Worm (Caenorhabditis elegans): ENCODE data around the gene sup-10.

Gene sup-10

DNA sequence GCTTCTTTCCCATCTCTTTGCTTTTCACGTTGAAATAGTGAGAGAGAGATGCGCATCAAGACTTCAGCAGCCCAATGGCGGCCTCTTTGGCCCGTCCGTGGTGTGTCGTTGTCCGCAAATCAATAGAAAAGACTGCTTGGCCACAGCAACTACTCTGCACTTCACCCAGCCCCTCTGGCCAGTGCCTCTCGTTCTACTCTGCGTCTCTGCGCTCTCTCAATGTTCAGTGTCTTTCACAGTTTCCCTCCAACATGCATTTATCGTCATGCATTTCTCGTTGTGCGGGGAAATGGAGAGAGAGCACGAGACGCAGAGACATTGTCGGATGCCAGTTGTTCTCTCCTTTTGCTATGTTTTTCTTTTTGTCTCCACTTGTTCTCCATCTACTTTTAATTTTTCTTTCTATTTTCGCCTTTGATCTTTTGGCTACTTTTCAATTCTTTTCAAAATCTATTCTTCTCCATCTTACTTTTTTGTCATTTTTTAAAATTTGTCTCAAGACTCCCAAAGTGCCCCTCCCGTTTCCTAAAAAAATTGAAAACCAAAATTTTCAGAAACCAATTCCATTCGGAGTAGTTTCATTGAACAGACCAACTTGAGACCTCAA, 14.5 kb upstream of the sup-10 start, which contains the start of gene nhr-1 (continued):
- TF ChIP-seq sptf-2 (GFP tag; optimal IDR thresholded peaks at IDR 0.05) (peak; percentile 28), ztf-22 (GFP tag; optimal IDR thresholded peaks at IDR 0.05) (peak; percentile 59), gei-17 (GFP tag; optimal IDR thresholded peaks at IDR 0.05) (peak; percentile 57), Y53F4B.3 (GFP tag; IDR thresholded peaks at IDR 0.05) (no peak), lin-54 (GFP tag; optimal IDR thresholded peaks at IDR 0.05) (peak; percentile 16), madf-10 (tag; optimal IDR thresholded peaks at IDR 0.05) (peak; percentile 42), zfh-2 (GFP tag; conservative IDR thresholded peaks at IDR 0.05) (peak; percentile 96), rcor-1 (GFP tag; IDR thresholded peaks at IDR 0.05) (peak; percentile 38; the same call in 1 of the 2 replicates)

ce11 chrX:17514422-17514821, 13.7 kb upstream of the sup-10 start:
- 0 out of 2 replicates have a peak, but pooled peaks have one; percentile 13 for TF ChIP-seq cebp-1 (GFP tag; IDR thresholded peaks at IDR 0.05)
- peak; percentile 74 for TF ChIP-seq cebp-1 (tag; optimal IDR thresholded peaks at IDR 0.05)
- TF ChIP-seq pha-4 (tag; optimal IDR thresholded peaks at IDR 0.05) = peak; percentile 41
- no peak for TF ChIP-seq ceh-40 (GFP tag; IDR thresholded peaks at IDR 0.05)

DNA sequence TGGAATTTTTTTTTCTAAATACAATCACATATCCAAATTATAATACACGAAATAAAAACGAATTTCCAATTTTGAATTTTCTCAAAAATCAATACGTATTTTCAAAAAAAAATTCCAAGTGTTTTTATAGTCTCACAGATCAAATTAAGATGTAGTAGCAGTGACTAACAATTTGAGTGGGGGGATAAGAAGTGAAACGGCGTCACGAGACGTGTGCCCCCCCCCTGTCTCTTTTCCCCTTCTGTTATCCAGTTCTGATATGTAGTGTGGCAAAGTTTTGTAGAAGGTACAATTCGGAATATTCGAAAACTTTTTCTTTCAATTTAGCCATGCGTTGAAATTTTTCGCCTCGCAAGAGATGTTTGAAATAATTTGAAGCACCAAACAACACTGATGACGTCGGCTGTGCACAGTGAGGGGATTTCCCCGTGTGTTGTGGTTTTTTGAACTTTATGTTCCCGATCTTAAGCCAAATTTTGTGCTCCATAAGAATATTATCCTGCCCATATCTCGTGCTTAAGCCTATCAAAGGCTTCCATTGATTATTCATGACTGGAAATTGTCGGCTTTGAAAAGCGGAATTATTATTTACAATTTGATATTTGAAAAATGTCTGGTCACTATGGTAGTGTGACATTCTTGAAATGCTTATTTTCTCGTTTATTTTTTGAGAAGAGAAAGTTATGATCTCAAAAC, 12.8 kb upstream of the sup-10 start:
- no peak for TF ChIP-seq attf-3 (GFP tag; conservative IDR thresholded peaks at IDR 0.05)
- TF ChIP-seq mcd-1 (GFP tag; IDR thresholded peaks at IDR 0.05) = no peak
- no peak for TF ChIP-seq chd-7 (tag; optimal IDR thresholded peaks at IDR 0.05)
- TF ChIP-seq mes-4 (tag; optimal IDR thresholded peaks at IDR 0.05) = no peak
- no peak for TF ChIP-seq akir-1 (GFP tag; optimal IDR thresholded peaks at IDR 0.05)
- TF ChIP-seq sptf-2 (GFP tag; optimal IDR thresholded peaks at IDR 0.05) = no peak
- TF ChIP-seq bed-2 (GFP tag; IDR thresholded peaks at IDR 0.05) = no peak
- TF ChIP-seq athp-1 (tag; optimal IDR thresholded peaks at IDR 0.05) = no peak
- no peak for TF ChIP-seq lin-54 (GFP tag; optimal IDR thresholded peaks at IDR 0.05)
- TF ChIP-seq F33H1.4 (GFP tag; IDR thresholded peaks at IDR 0.05) = no peak
- no peak for TF ChIP-seq ztf-6 (GFP tag; IDR thresholded peaks at IDR 0.05)
- no peak for TF ChIP-seq ceh-58 (GFP tag; IDR thresholded peaks at IDR 0.05)
- no peak for TF ChIP-seq efl-1 (GFP tag; optimal IDR thresholded peaks at IDR 0.05)
- TF ChIP-seq B0019.2 (GFP tag; conservative IDR thresholded peaks at IDR 0.05) = no peak
- TF ChIP-seq unc-130 (GFP tag; optimal IDR thresholded peaks at IDR 0.05) = no peak
- no peak for TF ChIP-seq ztf-3 (GFP tag; optimal IDR thresholded peaks at IDR 0.05)
- no peak for TF ChIP-seq ztf-25 (GFP tag; IDR thresholded peaks at IDR 0.05)
- no peak for TF ChIP-seq egl-44 (GFP tag; IDR thresholded peaks at IDR 0.05)
- no peak for TF ChIP-seq Y56A3A.18 (GFP tag; IDR thresholded peaks at IDR 0.05)

DNA sequence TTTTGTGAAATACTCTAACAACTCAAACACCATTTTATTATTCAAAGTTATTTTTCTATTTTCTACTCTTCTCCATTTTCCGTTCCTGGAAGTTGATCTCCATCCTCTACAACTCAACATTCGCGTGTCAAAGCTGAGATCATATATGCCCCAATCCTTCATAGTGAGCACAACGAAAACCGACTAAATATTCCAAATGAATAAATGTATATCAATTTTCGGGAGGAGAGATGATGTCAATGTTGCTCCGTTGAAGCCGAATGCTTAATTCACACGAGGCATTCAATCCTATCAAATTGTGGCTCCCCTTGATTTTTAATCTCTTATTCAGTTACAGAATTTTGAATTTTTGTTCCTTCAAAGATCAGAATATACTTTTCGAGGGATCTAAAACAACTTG, 11.7 kb upstream of the sup-10 start:
- TF ChIP-seq ceh-27 (GFP tag; optimal IDR thresholded peaks at IDR 0.05) (no peak), madf-3 (GFP tag; IDR thresholded peaks at IDR 0.05) (0 out of 2 replicates have a peak, but pooled peaks have one; percentile 8)

- TF ChIP-seq cebp-1 (GFP tag; IDR thresholded peaks at IDR 0.05) (no peak), cebp-1 (tag; optimal IDR thresholded peaks at IDR 0.05) (peak; percentile 4), nhr-120 (GFP tag; IDR thresholded peaks at IDR 0.05) (no peak), ceh-40 (GFP tag; IDR thresholded peaks at IDR 0.05) (no peak), nhr-90 (tag; optimal IDR thresholded peaks at IDR 0.05) (no peak), ceh-58 (GFP tag; IDR thresholded peaks at IDR 0.05) (0 out of 2 replicates have a peak, but pooled peaks have one; percentile 46)
Measured at ce11 chrX:17516941-17517340, 11.2 kb upstream of the sup-10 start.

Measured in whole organism, young adult.